Fruit fly (Drosophila melanogaster) whole organism, embryonic: Measurements from ENCODE around the gene Ppt1.

Source experiments
- Atf-2 ChIP-seq: fragments of 200-800 bp; sonication (Bioruptor generic); optimal IDR thresholded peaks from 2 replicates; lab custom pipeline; 2016; ENCODE audit warnings: missing biosample characterization, missing genetic modification characterization
- Blimp-1 ChIP-seq: fragments of 200-800 bp; sonication (Bioruptor generic); optimal IDR thresholded peaks from 3 replicates; lab custom pipeline; 2018; ENCODE audit warnings: missing biosample characterization, missing genetic modification characterization, mild to moderate bottlenecking, moderate library complexity, missing genetic modification reagents
- CG10274 ChIP-seq: fragments of 200-800 bp; sonication (Bioruptor generic); optimal IDR thresholded peaks from 3 replicates; lab custom pipeline; 2017; ENCODE audit warnings: missing biosample characterization, mild to moderate bottlenecking, missing genetic modification characterization
- CG10321 ChIP-seq: fragments of 200-800 bp; sonication (Bioruptor generic); IDR thresholded peaks from 2 replicates; pipeline ENCODE4 v1.3.6; 2022; ENCODE audit warnings: missing biosample characterization, missing genetic modification characterization
- CG10543 ChIP-seq: fragments of 200-800 bp; sonication (Bioruptor generic); optimal IDR thresholded peaks from 3 replicates; lab custom pipeline; 2017; ENCODE audit warnings: missing biosample characterization, mild to moderate bottlenecking, missing genetic modification characterization, moderate library complexity
- CG10565 ChIP-seq: fragments of 200-800 bp; sonication (Bioruptor generic); optimal IDR thresholded peaks from 3 replicates; lab custom pipeline; 2016; ENCODE audit warnings: missing biosample characterization, mild to moderate bottlenecking, missing genetic modification characterization
- CG11093 ChIP-seq: fragments of 200-800 bp; sonication (Bioruptor generic); IDR thresholded peaks from 3 replicates; pipeline ENCODE4 v1.3.6; 2022; ENCODE audit warnings: missing biosample characterization, missing genetic modification characterization
- CG11456 ChIP-seq: fragments of 200-800 bp; sonication (Bioruptor generic); IDR thresholded peaks from 3 replicates; pipeline ENCODE4 v1.3.6; 2022; ENCODE audit warnings: missing biosample characterization, missing genetic modification characterization
- CG13123 ChIP-seq: fragments of 200-800 bp; sonication (Bioruptor generic); optimal IDR thresholded peaks from 2 replicates; lab custom pipeline; 2016; ENCODE audit warnings: missing biosample characterization, missing genetic modification characterization
- CG15514 ChIP-seq: fragments of 200-800 bp; sonication (Bioruptor generic); optimal IDR thresholded peaks from 3 replicates; lab custom pipeline; 2017; ENCODE audit warnings: missing biosample characterization, missing genetic modification characterization, mild to moderate bottlenecking, moderate library complexity, missing genetic modification reagents
- CG16779 ChIP-seq: fragments of 200-800 bp; sonication (Bioruptor generic); IDR thresholded peaks from 2 replicates; pipeline ENCODE4 v1.3.6; 2022; ENCODE audit warnings: missing biosample characterization, missing genetic modification characterization
- CG17186 ChIP-seq: fragments of 200-800 bp; sonication (Bioruptor generic); optimal IDR thresholded peaks from 3 replicates; lab custom pipeline; 2017; ENCODE audit warnings: missing biosample characterization, missing genetic modification reagents, missing genetic modification characterization
- CG2129 ChIP-seq: fragments of 200-800 bp; sonication (Bioruptor generic); IDR thresholded peaks from 2 replicates; pipeline ENCODE4 v1.3.6; 2022; ENCODE audit warnings: missing biosample characterization, missing genetic modification characterization; ENCODE audit not compliant: partially characterized antibody
- CG2199 ChIP-seq: fragments of 200-800 bp; sonication (Bioruptor generic); IDR thresholded peaks from 3 replicates; pipeline ENCODE4 v1.3.6; 2022; ENCODE audit warnings: missing biosample characterization, missing genetic modification characterization
- CG3065 ChIP-seq: fragments of 200-800 bp; sonication (Bioruptor generic); optimal IDR thresholded peaks from 2 replicates; lab custom pipeline; 2016; ENCODE audit warnings: missing biosample characterization, missing genetic modification characterization
- CG31224 ChIP-seq: fragments of 200-800 bp; sonication (Bioruptor generic); IDR thresholded peaks from 2 replicates; pipeline ENCODE4 v1.3.6; 2022; ENCODE audit warnings: missing biosample characterization, missing genetic modification characterization
- CG4404 ChIP-seq: fragments of 200-800 bp; sonication (Bioruptor generic); IDR thresholded peaks from 2 replicates; pipeline ENCODE4 v1.3.6; 2022; ENCODE audit warnings: missing biosample characterization, missing genetic modification characterization
- CG4820 ChIP-seq: fragments of 200-800 bp; sonication (Bioruptor generic); optimal IDR thresholded peaks from 3 replicates; lab custom pipeline; 2016; ENCODE audit warnings: missing biosample characterization, missing genetic modification characterization
- CG5245 ChIP-seq: fragments of 200-800 bp; sonication (Bioruptor generic); optimal IDR thresholded peaks from 3 replicates; lab custom pipeline; 2016; ENCODE audit warnings: missing biosample characterization, missing genetic modification characterization
- CG6683 ChIP-seq: fragments of 200-800 bp; sonication (Bioruptor generic); optimal IDR thresholded peaks from 2 replicates; lab custom pipeline; 2017; ENCODE audit warnings: missing biosample characterization, mild to moderate bottlenecking, missing genetic modification characterization, missing genetic modification reagents
- CG6791 ChIP-seq: fragments of 200-800 bp; sonication (Bioruptor generic); IDR thresholded peaks from 3 replicates; pipeline ENCODE4 v1.3.6; 2022; ENCODE audit warnings: missing biosample characterization, missing genetic modification characterization; ENCODE audit not compliant: partially characterized antibody
- CG8089 ChIP-seq: fragments of 200-800 bp; sonication (Bioruptor generic); optimal IDR thresholded peaks from 3 replicates; lab custom pipeline; 2016; ENCODE audit warnings: missing biosample characterization, missing genetic modification characterization
- CG9215 ChIP-seq: fragments of 200-800 bp; sonication (Bioruptor generic); IDR thresholded peaks from 2 replicates; pipeline ENCODE4 v1.3.6; 2022; ENCODE audit warnings: missing biosample characterization, missing genetic modification characterization
- CG9727 ChIP-seq: fragments of 200-800 bp; sonication (Bioruptor generic); optimal IDR thresholded peaks from 3 replicates; lab custom pipeline; 2017; ENCODE audit warnings: missing biosample characterization, mild to moderate bottlenecking, missing genetic modification characterization
- Dp ChIP-seq: fragments of 200-800 bp; sonication (Bioruptor generic); optimal IDR thresholded peaks from 2 replicates; lab custom pipeline; 2018; ENCODE audit warnings: missing biosample characterization, mild to moderate bottlenecking, missing genetic modification characterization, moderate library complexity
- Drgx ChIP-seq: fragments of 200-800 bp; sonication (Bioruptor generic); IDR thresholded peaks from 2 replicates; pipeline ENCODE4 v1.3.6; 2022; ENCODE audit warnings: missing biosample characterization, missing genetic modification characterization
- Elba2 ChIP-seq: fragments of 200-800 bp; sonication (Bioruptor generic); optimal IDR thresholded peaks from 3 replicates; lab custom pipeline; 2016; ENCODE audit warnings: missing biosample characterization, missing genetic modification characterization
- Gug ChIP-seq: fragments of 200-800 bp; sonication (Bioruptor generic); IDR thresholded peaks from 4 replicates; pipeline ENCODE4 v1.3.6; 2022; ENCODE audit warnings: missing biosample characterization, missing genetic modification characterization
- Jarid2 ChIP-seq: fragments of 200-800 bp; sonication (Bioruptor generic); optimal IDR thresholded peaks from 3 replicates; lab custom pipeline; 2017; ENCODE audit warnings: mild to moderate bottlenecking, missing biosample characterization, missing genetic modification reagents, missing genetic modification characterization
- Med ChIP-seq: fragments of 200-800 bp; sonication (Bioruptor generic); peaks from one replicate; lab custom pipeline; 2016; ENCODE audit warnings: missing biosample characterization, missing genetic modification characterization, mild to moderate bottlenecking, inconsistent platforms, moderate library complexity
- Myb ChIP-seq: fragments of 200-800 bp; sonication (Bioruptor generic); optimal IDR thresholded peaks from 2 replicates; lab custom pipeline; 2016; ENCODE audit warnings: missing biosample characterization, missing genetic modification characterization
- NfI ChIP-seq: fragments of 200-800 bp; sonication (Bioruptor generic); optimal IDR thresholded peaks from 3 replicates; lab custom pipeline; 2018; ENCODE audit warnings: missing biosample characterization, mild to moderate bottlenecking, missing genetic modification characterization, moderate library complexity
- Tbp ChIP-seq: fragments of >200 bp; optimal IDR thresholded peaks from 2 replicates; lab custom pipeline; 2018; ENCODE audit warnings: missing biosample characterization, missing genetic modification characterization
- bcd ChIP-seq: fragments of 200-800 bp; sonication (Bioruptor generic); optimal IDR thresholded peaks from 2 replicates; lab custom pipeline; 2017; ENCODE audit warnings: missing biosample characterization, mild to moderate bottlenecking, missing genetic modification characterization
- dm ChIP-seq: fragments of 200-800 bp; sonication (Bioruptor generic); optimal IDR thresholded peaks from 3 replicates; lab custom pipeline; 2016; ENCODE audit warnings: missing biosample characterization, missing genetic modification characterization
- emc ChIP-seq: fragments of 200-800 bp; sonication (Bioruptor generic); optimal IDR thresholded peaks from 2 replicates; lab custom pipeline; 2016; ENCODE audit warnings: missing biosample characterization, missing genetic modification characterization
- gem ChIP-seq: fragments of 200-800 bp; sonication (Bioruptor generic); optimal IDR thresholded peaks from 2 replicates; lab custom pipeline; 2019; ENCODE audit warnings: missing biosample characterization, mild to moderate bottlenecking, missing genetic modification characterization, moderate library complexity
- gsb ChIP-seq: fragments of 200-800 bp; sonication (Bioruptor generic); IDR thresholded peaks from 2 replicates; pipeline ENCODE4 v1.3.6; 2022; ENCODE audit warnings: missing biosample characterization, missing genetic modification characterization
- org-1 ChIP-seq: fragments of 200-800 bp; sonication (Bioruptor generic); optimal IDR thresholded peaks from 2 replicates; lab custom pipeline; 2017; ENCODE audit warnings: missing biosample characterization, missing genetic modification characterization
- pho ChIP-seq: fragments of 200-800 bp; sonication (Bioruptor generic); optimal IDR thresholded peaks from 2 replicates; lab custom pipeline; 2016; ENCODE audit warnings: missing biosample characterization, missing genetic modification characterization
- ro ChIP-seq: fragments of 200-800 bp; sonication (Bioruptor generic); IDR thresholded peaks from 2 replicates; pipeline ENCODE4 v1.3.6; 2022; ENCODE audit warnings: missing biosample characterization, missing genetic modification characterization
- salm ChIP-seq: fragments of 200-800 bp; sonication (Bioruptor generic); optimal IDR thresholded peaks from 2 replicates; lab custom pipeline; 2018; ENCODE audit warnings: missing biosample characterization, mild to moderate bottlenecking, missing genetic modification characterization
- tgo ChIP-seq: fragments of 200-800 bp; sonication (Bioruptor generic); IDR thresholded peaks from 3 replicates; pipeline ENCODE4 v1.3.6; 2022; ENCODE audit warnings: missing biosample characterization, missing genetic modification characterization
- tll ChIP-seq, 2 experiments: fragments of 200-800 bp in 1 of 2; fragments of >200 bp in 1 of 2; sonication (Bioruptor generic) in 1 of 2; optimal IDR thresholded peaks; 2 replicates each; lab custom pipeline; 2017 to 2019; ENCODE audit warnings: missing biosample characterization in 2 of 2, missing genetic modification characterization in 2 of 2, mild to moderate bottlenecking in 1 of 2, moderate library complexity in 1 of 2
- trem ChIP-seq: fragments of 200-800 bp; optimal IDR thresholded peaks from 3 replicates; lab custom pipeline; 2019; ENCODE audit warnings: missing biosample characterization, mild to moderate bottlenecking, missing genetic modification characterization, moderate library complexity
- ttk ChIP-seq: fragments of 200-800 bp; sonication (Bioruptor generic); IDR thresholded peaks from 2 replicates; pipeline ENCODE4 v2.1.2; 2022; ENCODE audit warnings: missing biosample characterization, missing genetic modification characterization
- twi ChIP-seq: fragments of 200-800 bp; optimal IDR thresholded peaks from 2 replicates; lab custom pipeline; 2019; ENCODE audit warnings: missing biosample characterization, mild to moderate bottlenecking, missing genetic modification characterization, moderate library complexity
- usp ChIP-seq: fragments of >200 bp; optimal IDR thresholded peaks from 2 replicates; lab custom pipeline; 2017; ENCODE audit warnings: missing biosample characterization, missing genetic modification characterization
- vvl ChIP-seq: fragments of 200-800 bp; sonication (Bioruptor generic); IDR thresholded peaks from 2 replicates; pipeline ENCODE4 v1.3.6; 2022; ENCODE audit warnings: missing biosample characterization, missing genetic modification characterization
- zf30C ChIP-seq: fragments of 200-800 bp; sonication (Bioruptor generic); optimal IDR thresholded peaks from 3 replicates; lab custom pipeline; 2018; ENCODE audit warnings: missing biosample characterization, mild to moderate bottlenecking, missing genetic modification characterization

Ppt1 gene

DNA sequence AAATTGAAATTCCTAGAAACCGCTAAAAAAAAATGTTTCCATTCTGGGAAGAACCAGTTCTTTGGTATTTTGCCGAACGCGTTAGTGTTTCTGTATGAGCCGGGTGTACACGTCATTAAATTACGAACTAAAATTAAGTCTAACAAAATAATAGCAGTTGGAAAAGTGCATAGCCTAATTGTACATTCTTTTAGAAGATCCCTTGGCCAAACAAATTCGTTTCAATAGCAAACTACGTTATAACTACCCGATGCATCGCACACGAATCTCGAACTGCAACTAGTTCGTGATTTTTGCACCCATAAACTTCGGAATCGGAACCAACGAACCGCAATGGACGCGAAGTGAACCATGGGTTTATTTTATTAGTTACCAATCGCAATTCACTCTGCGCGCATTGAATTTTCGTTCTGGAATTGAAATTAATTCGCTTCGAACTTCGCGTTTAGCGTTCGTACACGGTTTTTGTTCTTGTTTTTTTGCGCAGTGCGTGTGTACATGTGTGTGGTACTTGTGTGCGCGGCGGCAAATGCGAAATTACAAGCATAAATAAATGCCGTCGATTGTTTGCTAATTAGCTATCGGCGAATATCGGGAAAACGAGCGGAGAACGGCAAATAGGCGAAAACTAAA, 8.7 kb downstream of the Ppt1 start, which contains the start of gene CAH3 (continued):
- TF ChIP-seq Med (peak; percentile 99), Jarid2 (GFP tag; lab: Kevin White, UChicago) (peak; percentile 76), CG5245 (GFP tag; lab: Kevin White, UChicago) (peak; percentile 84), Gug (GFP tag; lab: Robert Waterston, UW) (peak; percentile 88), org-1 (peak; percentile 90), tgo (GFP tag; lab: Robert Waterston, UW) (peak; percentile 89), Myb (GFP tag; lab: Kevin White, UChicago) (peak; percentile 83), CG10321 (peak; percentile 57), Drgx (GFP tag; lab: Robert Waterston, UW) (peak; percentile 94), CG4820 (GFP tag; lab: Kevin White, UChicago) (peak; percentile 100), CG17186 (GFP tag; lab: Kevin White, UChicago) (peak; percentile 88), CG10274 (GFP tag; lab: Kevin White, UChicago) (peak; percentile 82), CG2129 (GFP tag; lab: Robert Waterston, UW) (no peak), CG2199 (GFP tag; lab: Robert Waterston, UW) (peak; percentile 74; the same call in 1 of the 3 replicates), pho (GFP tag; lab: Kevin White, UChicago) (peak; percentile 94), tll (GFP tag; optimal IDR thresholded peaks at IDR 0.05; lab: Kevin White, UChicago) (peak in 1 of 2 experiments; percentile 1), CG3065 (peak; percentile 80), ro (peak; percentile 58; the same call in 1 of the 2 replicates), CG13123 (GFP tag; lab: Kevin White, UChicago) (peak; percentile 85), twi (tag; lab: Kevin White, UChicago) (peak; percentile 89), CG8089 (peak; percentile 92), CG9727 (GFP tag; lab: Kevin White, UChicago) (peak; percentile 95), CG31224 (GFP tag; lab: Robert Waterston, UW) (peak; percentile 85), CG9215 (GFP tag; lab: Robert Waterston, UW) (peak; percentile 84), NfI (peak; percentile 94), usp (GFP tag; lab: Kevin White, UChicago) (no peak), CG11456 (GFP tag; lab: Robert Waterston, UW) (peak; percentile 88), Atf-2 (GFP tag; lab: Kevin White, UChicago) (peak; percentile 92), CG4404 (GFP tag; lab: Robert Waterston, UW) (peak; percentile 80), Elba2 (GFP tag; lab: Kevin White, UChicago) (peak; percentile 22), CG10565 (GFP tag; lab: Kevin White, UChicago) (peak; percentile 66), CG16779 (peak; percentile 81), bcd (peak; percentile 93), CG15514 (GFP tag; lab: Kevin White, UChicago) (peak; percentile 99), gsb (GFP tag; lab: Robert Waterston, UW) (peak; percentile 79), salm (tag; lab: Kevin White, UChicago) (peak; percentile 84), ttk (peak; percentile 91), emc (GFP tag; lab: Kevin White, UChicago) (peak; percentile 82), CG6683 (peak; percentile 76), trem (peak; percentile 91), dm (peak; percentile 88), CG10543 (peak; percentile 95), zf30C (GFP tag; lab: Kevin White, UChicago) (peak; percentile 17), Dp (peak; percentile 69), Tbp (GFP tag; lab: Kevin White, UChicago) (no peak), gem (tag; lab: Kevin White, UChicago) (peak; percentile 97), Blimp-1 (peak; percentile 90), CG6791 (GFP tag; lab: Robert Waterston, UW) (0 out of 3 replicates have a peak, but pooled peaks have one; percentile 35), CG11093 (GFP tag; lab: Robert Waterston, UW) (peak; percentile 78), vvl (GFP tag; lab: Robert Waterston, UW) (peak; percentile 95)
